Fruit fly (Drosophila melanogaster): ENCODE results near the gene ChT.

DNA sequence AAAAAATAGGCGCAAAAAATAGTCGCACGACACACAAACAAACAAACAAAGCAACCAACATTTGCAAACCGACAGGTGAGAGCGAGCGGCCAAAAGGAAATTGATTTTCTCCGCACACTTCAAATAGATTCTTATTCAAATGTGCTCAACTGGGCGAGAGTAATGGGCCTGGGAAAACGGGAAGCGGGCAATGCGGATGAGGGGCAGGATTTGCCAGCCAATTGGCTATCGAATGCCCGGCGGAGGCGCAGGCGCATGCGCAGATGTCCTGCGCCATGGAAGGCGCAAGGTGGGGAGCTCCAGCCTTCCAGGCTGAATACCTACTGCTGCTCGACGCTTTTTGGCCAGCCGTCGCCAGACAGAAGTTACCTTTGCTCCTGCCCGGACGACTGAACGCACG, 24.7 kb downstream of the ChT start, which contains the start of the genes ChAT and VAChT:
- TF ChIP-seq CG11085 (GFP tag; IDR thresholded peaks at IDR 0.05) (no peak), unpg (GFP tag; optimal IDR thresholded peaks at IDR 0.05) (no peak)
